Fruit fly (Drosophila melanogaster): ENCODE measurements around the gene CG7407.

CG7407 gene

dm6 chr3L:21841079-21841478, 17.8 kb downstream of the CG7407 start, which contains the start of gene P5CDh1:
P5CDh1 (minus strand) TSS chr3L:21841356.
- TF ChIP-seq kay (GFP tag; ENCODE audit: borderline replicate concordance) (no peak), Crg-1 (GFP tag; optimal IDR thresholded peaks at IDR 0.05) (peak; percentile 77), Clk (GFP tag; optimal IDR thresholded peaks at IDR 0.05) (no peak), CG5204 (GFP tag; optimal IDR thresholded peaks at IDR 0.05) (peak; percentile 49), CG14711 (tag; optimal IDR thresholded peaks at IDR 0.05) (no peak), cnc (optimal IDR thresholded peaks at IDR 0.05) (no peak), Hr96 (GFP tag; optimal IDR thresholded peaks at IDR 0.05) (peak; percentile 68), toe (GFP tag; optimal IDR thresholded peaks at IDR 0.05) (no peak), CG12768 (GFP tag; optimal IDR thresholded peaks at IDR 0.05) (peak; percentile 79), CG33017 (tag; optimal IDR thresholded peaks at IDR 0.05) (no peak), CG7045 (GFP tag; optimal IDR thresholded peaks at IDR 0.05) (no peak), CG11617 (GFP tag; optimal IDR thresholded peaks at IDR 0.05) (peak; percentile 88), cic (GFP tag; optimal IDR thresholded peaks at IDR 0.05) (peak; percentile 3), bab1 (GFP tag; optimal IDR thresholded peaks at IDR 0.05) (peak; percentile 64), CG7101 (tag; optimal IDR thresholded peaks at IDR 0.05) (peak; percentile 40), tj (GFP tag; optimal IDR thresholded peaks at IDR 0.05) (no peak), CG1620 (GFP tag; optimal IDR thresholded peaks at IDR 0.05) (peak; percentile 68), Mnt (GFP tag; optimal IDR thresholded peaks at IDR 0.05) (peak; percentile 52), pad (GFP tag; optimal IDR thresholded peaks at IDR 0.05) (peak; percentile 16), ovo (GFP tag; optimal IDR thresholded peaks at IDR 0.05) (peak; percentile 36)

dm6 chr3L:21842286-21842685, 19.0 kb downstream of the CG7407 start, which contains the start of gene CG14563:
CG14563 (minus strand) TSS chr3L:21842386.
- no peak for TF ChIP-seq Hr96 (GFP tag; optimal IDR thresholded peaks at IDR 0.05)
- TF ChIP-seq toe (GFP tag; optimal IDR thresholded peaks at IDR 0.05) = no peak
- no peak for TF ChIP-seq CG7045 (GFP tag; optimal IDR thresholded peaks at IDR 0.05)
- no peak for TF ChIP-seq ovo (GFP tag; optimal IDR thresholded peaks at IDR 0.05)
- TF ChIP-seq pad (GFP tag; optimal IDR thresholded peaks at IDR 0.05) = no peak
- no peak for TF ChIP-seq CG11617 (GFP tag; optimal IDR thresholded peaks at IDR 0.05)
- no peak for TF ChIP-seq kay (GFP tag; ENCODE audit: borderline replicate concordance)
- TF ChIP-seq CG5204 (GFP tag; optimal IDR thresholded peaks at IDR 0.05) = no peak
- TF ChIP-seq CG12768 (GFP tag; optimal IDR thresholded peaks at IDR 0.05) = no peak
- TF ChIP-seq CG33017 (tag; optimal IDR thresholded peaks at IDR 0.05) = no peak
- no peak for TF ChIP-seq Mnt (GFP tag; optimal IDR thresholded peaks at IDR 0.05)
- TF ChIP-seq Crg-1 (GFP tag; optimal IDR thresholded peaks at IDR 0.05) = no peak
- no peak for TF ChIP-seq CG7101 (tag; optimal IDR thresholded peaks at IDR 0.05)
- no peak for TF ChIP-seq cnc (optimal IDR thresholded peaks at IDR 0.05)
- no peak for TF ChIP-seq Clk (GFP tag; optimal IDR thresholded peaks at IDR 0.05)
- no peak for TF ChIP-seq bab1 (GFP tag; optimal IDR thresholded peaks at IDR 0.05)
- TF ChIP-seq CG14711 (tag; optimal IDR thresholded peaks at IDR 0.05) = no peak
- TF ChIP-seq tj (GFP tag; optimal IDR thresholded peaks at IDR 0.05) = no peak
- no peak for TF ChIP-seq cic (GFP tag; optimal IDR thresholded peaks at IDR 0.05)
- TF ChIP-seq CG1620 (GFP tag; optimal IDR thresholded peaks at IDR 0.05) = no peak

dm6 chr3L:21843307-21843706, 20.0 kb downstream of the CG7407 start:
- TF ChIP-seq pad (GFP tag; optimal IDR thresholded peaks at IDR 0.05) = no peak
- TF ChIP-seq cnc (optimal IDR thresholded peaks at IDR 0.05) = no peak
- TF ChIP-seq CG7045 (GFP tag; optimal IDR thresholded peaks at IDR 0.05) = no peak
- no peak for TF ChIP-seq Mnt (GFP tag; optimal IDR thresholded peaks at IDR 0.05)
- TF ChIP-seq CG1620 (GFP tag; optimal IDR thresholded peaks at IDR 0.05) = no peak
- no peak for TF ChIP-seq ovo (GFP tag; optimal IDR thresholded peaks at IDR 0.05)
- no peak for TF ChIP-seq CG5204 (GFP tag; optimal IDR thresholded peaks at IDR 0.05)
- TF ChIP-seq cic (GFP tag; optimal IDR thresholded peaks at IDR 0.05) = no peak
- TF ChIP-seq Hr96 (GFP tag; optimal IDR thresholded peaks at IDR 0.05) = no peak
- no peak for TF ChIP-seq CG14711 (tag; optimal IDR thresholded peaks at IDR 0.05)

- TF ChIP-seq Mnt (GFP tag; optimal IDR thresholded peaks at IDR 0.05) (no peak), CG12768 (GFP tag; optimal IDR thresholded peaks at IDR 0.05) (no peak), Crg-1 (GFP tag; optimal IDR thresholded peaks at IDR 0.05) (no peak), pad (GFP tag; optimal IDR thresholded peaks at IDR 0.05) (no peak), kay (GFP tag; ENCODE audit: borderline replicate concordance) (no peak), cic (GFP tag; optimal IDR thresholded peaks at IDR 0.05) (no peak), CG14711 (tag; optimal IDR thresholded peaks at IDR 0.05) (no peak), CG33017 (tag; optimal IDR thresholded peaks at IDR 0.05) (no peak), CG7045 (GFP tag; optimal IDR thresholded peaks at IDR 0.05) (no peak)
Observed at dm6 chr3L:21844488-21844887, 21.2 kb downstream of the CG7407 start, which contains the start of gene mub. mub (plus strand) TSS chr3L:21844788.

DNA sequence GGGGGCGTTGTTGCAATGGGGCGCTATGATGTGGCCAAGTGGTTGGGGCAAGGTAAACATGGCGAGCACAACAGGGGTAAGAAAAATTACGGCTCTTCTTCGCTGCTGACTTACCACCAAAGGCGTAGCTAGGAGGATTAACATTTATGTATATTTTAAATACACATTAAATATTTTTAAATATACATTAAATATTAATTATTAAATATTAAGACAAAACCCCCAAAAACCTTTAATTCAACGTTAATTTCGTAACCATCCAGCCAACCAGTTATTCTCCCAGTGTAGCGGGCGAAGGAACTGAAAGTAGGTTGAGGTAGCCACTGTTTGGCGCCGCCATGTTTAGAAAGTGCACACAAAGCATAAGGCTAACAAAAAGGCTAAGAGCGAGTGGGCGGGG, 23.3 kb downstream of the CG7407 start:
- TF ChIP-seq CG11617 (GFP tag; optimal IDR thresholded peaks at IDR 0.05) = peak; percentile 9
- TF ChIP-seq CG7045 (GFP tag; optimal IDR thresholded peaks at IDR 0.05) = peak; percentile 52
- no peak for TF ChIP-seq CG1620 (GFP tag; optimal IDR thresholded peaks at IDR 0.05)
- no peak for TF ChIP-seq CG14711 (tag; optimal IDR thresholded peaks at IDR 0.05)
- TF ChIP-seq pad (GFP tag; optimal IDR thresholded peaks at IDR 0.05) = no peak
- no peak for TF ChIP-seq Hr96 (GFP tag; optimal IDR thresholded peaks at IDR 0.05)
- no peak for TF ChIP-seq Crg-1 (GFP tag; optimal IDR thresholded peaks at IDR 0.05)
- no peak for TF ChIP-seq CG5204 (GFP tag; optimal IDR thresholded peaks at IDR 0.05)
- TF ChIP-seq CG12768 (GFP tag; optimal IDR thresholded peaks at IDR 0.05) = peak; percentile 26

- no peak for TF ChIP-seq CG7101 (tag; optimal IDR thresholded peaks at IDR 0.05)
Observed at dm6 chr3L:21848320-21848719, 25.1 kb downstream of the CG7407 start.

All from whole organism, adult.